Worm (Caenorhabditis elegans) whole organism, mixed stage, embryonic: Measurements from ENCODE around the gene ZK945.6.

Experiments used
- blmp-1 ChIP-seq: fragments of 150-350 bp; optimal IDR thresholded peaks from 2 replicates; lab custom pipeline; 2014; ENCODE audit warnings: missing biosample characterization, missing genetic modification characterization
- elt-1 ChIP-seq: sonication (generic microtip); optimal IDR thresholded peaks from 2 replicates; lab custom pipeline; 2017; ENCODE audit warnings: missing genetic modification characterization, mild to moderate bottlenecking, missing compliant biosample characterization, antibody characterized with exemption, moderate library complexity, borderline replicate concordance; ENCODE audit not compliant: insufficient read depth
- lin-32 ChIP-seq: fragments of 200-800 bp; sonication (Bioruptor generic); optimal IDR thresholded peaks from 2 replicates; lab custom pipeline; 2018; ENCODE audit warnings: mild to moderate bottlenecking, missing genetic modification characterization, missing compliant biosample characterization
- lsy-2 ChIP-seq: fragments of 150-350 bp; optimal IDR thresholded peaks from 2 replicates; lab custom pipeline; 2014; ENCODE audit warnings: missing biosample characterization, missing genetic modification characterization
- nhr-12 ChIP-seq: fragments of 150-350 bp; optimal IDR thresholded peaks from 2 replicates; lab custom pipeline; 2014; ENCODE audit warnings: missing biosample characterization, missing genetic modification characterization
- nhr-28 ChIP-seq: fragments of 150-350 bp; optimal IDR thresholded peaks from 2 replicates; lab custom pipeline; 2014; ENCODE audit warnings: missing biosample characterization, missing genetic modification characterization
- nhr-76 ChIP-seq: sonication (generic microtip); optimal IDR thresholded peaks from 2 replicates; lab custom pipeline; 2017; ENCODE audit warnings: missing biosample characterization, missing genetic modification characterization
- ztf-11 ChIP-seq: fragments of 150-350 bp; optimal IDR thresholded peaks from 2 replicates; lab custom pipeline; 2014; ENCODE audit warnings: missing biosample characterization, missing genetic modification characterization

DNA sequence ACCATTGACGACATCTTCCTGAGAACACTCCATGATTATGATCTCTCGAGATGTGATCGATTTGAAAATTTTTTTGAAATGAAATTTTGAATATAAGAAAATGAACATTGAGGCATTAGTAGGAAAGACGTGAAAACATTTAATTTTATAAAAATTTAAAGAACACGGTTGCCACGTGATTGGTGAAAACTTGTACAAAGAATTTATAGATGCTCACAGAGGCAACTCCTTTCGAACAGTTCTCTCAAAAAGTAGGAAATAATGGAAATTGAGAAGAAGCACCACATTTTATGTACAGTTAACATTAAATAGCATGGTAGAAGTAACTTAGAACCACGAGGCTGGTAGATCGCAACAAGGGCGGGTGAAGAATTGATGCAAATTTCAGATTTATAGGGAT is at the start of gene ZK945.6:
- TF ChIP-seq nhr-28, result no peak
- TF ChIP-seq nhr-76, result no peak
- TF ChIP-seq nhr-12 (tag; lab: Kevin White, UChicago), result no peak
- TF ChIP-seq ztf-11 (tag; lab: Kevin White, UChicago), result no peak
- no peak for TF ChIP-seq blmp-1 (tag; lab: Kevin White, UChicago)
- TF ChIP-seq elt-1, result no peak
- no peak for TF ChIP-seq lsy-2 (tag; lab: Kevin White, UChicago)
- TF ChIP-seq lin-32 (GFP tag; lab: Kevin White, UChicago), result no peak
